Worm (Caenorhabditis elegans): ENCODE measurements around the gene T23F2.4.

Gene T23F2.4

DNA sequence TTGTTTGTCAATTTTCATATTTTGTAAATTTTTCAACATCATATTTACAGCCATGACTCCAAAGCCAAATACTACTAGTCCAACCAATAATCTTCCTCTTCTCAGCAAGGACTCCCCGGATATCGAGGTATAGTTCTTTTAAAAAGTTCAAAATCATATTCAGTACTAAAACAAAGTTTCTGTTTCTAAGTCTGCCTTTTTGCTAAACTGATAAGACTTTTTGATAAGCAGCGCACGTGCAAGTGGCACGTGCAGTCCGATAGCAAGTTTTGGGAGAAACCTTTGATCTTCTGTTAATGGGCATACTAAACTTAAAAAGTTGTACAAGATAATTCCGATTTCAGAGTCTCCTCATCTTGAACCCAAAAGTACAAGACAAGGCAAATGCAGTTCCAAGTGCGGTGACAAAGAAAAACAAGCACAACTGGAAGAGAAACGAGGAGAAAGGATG lies 47.0 kb downstream of the T23F2.4 start, which contains the start of gene dpyd-1:
Gene dpyd-1, plus strand, starts transcription at position 51 of the 451 bp plus-strand sequence.
- TF ChIP-seq blmp-1 (tag; optimal IDR thresholded peaks at IDR 0.05), result peak; percentile 53
- peak; percentile 44 for TF ChIP-seq grh-1 (GFP tag; IDR thresholded peaks at IDR 0.05)
- TF ChIP-seq pax-3 (tag; optimal IDR thresholded peaks at IDR 0.05), result no peak
- peak; percentile 94 for TF ChIP-seq elt-2 (tag; optimal IDR thresholded peaks at IDR 0.05)
- no peak for TF ChIP-seq ceh-63 (GFP tag; optimal IDR thresholded peaks at IDR 0.05)
- peak; percentile 68 for TF ChIP-seq nhr-85 (tag)
- TF ChIP-seq ets-5 (GFP tag; IDR thresholded peaks at IDR 0.05), result no peak
- TF ChIP-seq sptf-1 (tag; optimal IDR thresholded peaks at IDR 0.05), result no peak
- TF ChIP-seq lin-14 (GFP tag; optimal IDR thresholded peaks at IDR 0.05), result peak; percentile 16
- peak in 1 of 2 experiments; percentile 93 for TF ChIP-seq mdl-1 (tag; optimal IDR thresholded peaks at IDR 0.05)
- peak; percentile 73 to 98 (median 88) for TF ChIP-seq elt-3 (tag; optimal IDR thresholded peaks at IDR 0.05)
- no peak for TF ChIP-seq Y116A8C.19 (tag; optimal IDR thresholded peaks at IDR 0.05; ENCODE audit: borderline replicate concordance)
- peak in 1 of 2 experiments; percentile 63 for TF ChIP-seq lin-35 (GFP tag; optimal IDR thresholded peaks at IDR 0.05)
- no peak for TF ChIP-seq zip-4 (GFP tag; optimal IDR thresholded peaks at IDR 0.05)
- no peak for TF ChIP-seq snpc-4 (tag; optimal IDR thresholded peaks at IDR 0.05)
- TF ChIP-seq fkh-8 (tag; optimal IDR thresholded peaks at IDR 0.05), result no peak
- no peak for TF ChIP-seq nhr-76 (tag; optimal IDR thresholded peaks at IDR 0.05)
- TF ChIP-seq dpl-1 (GFP tag; optimal IDR thresholded peaks at IDR 0.05), result peak in 1 of 3 experiments; percentile 12
- TF ChIP-seq pag-3 (tag; optimal IDR thresholded peaks at IDR 0.05; ENCODE audit: borderline replicate concordance, insufficient read depth), result no peak
- TF ChIP-seq tbx-2 (tag; optimal IDR thresholded peaks at IDR 0.05), result no peak
- TF ChIP-seq nhr-47 (tag; optimal IDR thresholded peaks at IDR 0.05), result no peak
- TF ChIP-seq aly-2 (tag; optimal IDR thresholded peaks at IDR 0.05), result no peak
- peak; percentile 24 for TF ChIP-seq nhr-90 (tag; optimal IDR thresholded peaks at IDR 0.05; ENCODE audit: poor library complexity)
- peak; percentile 34 for TF ChIP-seq nhr-19 (GFP tag; conservative IDR thresholded peaks at IDR 0.05)
- TF ChIP-seq alr-1 (tag; optimal IDR thresholded peaks at IDR 0.05; ENCODE audit: borderline replicate concordance), result no peak
- peak; percentile 35 for TF ChIP-seq nhr-71 (tag; optimal IDR thresholded peaks at IDR 0.05)
- no peak for TF ChIP-seq jun-1 (tag; optimal IDR thresholded peaks at IDR 0.05)
- TF ChIP-seq nhr-20 (tag; optimal IDR thresholded peaks at IDR 0.05), result peak; percentile 53

DNA sequence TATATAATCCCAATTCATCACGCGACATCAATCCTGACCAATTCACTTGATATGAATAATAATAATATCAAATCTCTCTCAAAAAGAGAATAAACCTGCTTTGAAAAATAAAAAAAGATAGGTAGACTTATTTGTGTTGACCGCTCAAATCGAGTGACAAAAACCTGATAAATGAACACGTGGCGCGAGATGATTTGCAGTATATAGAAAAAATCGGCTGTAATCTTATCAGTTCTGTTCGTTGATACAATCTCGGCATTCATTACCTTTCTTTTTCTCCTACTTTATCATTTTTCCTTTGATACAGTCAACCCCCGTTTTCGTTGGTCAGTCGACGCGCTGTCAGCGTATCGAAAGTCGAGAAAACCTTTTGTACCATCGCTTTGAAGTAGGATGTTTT lies 47.6 kb downstream of the T23F2.4 start:
- TF ChIP-seq pqm-1 (tag; optimal IDR thresholded peaks at IDR 0.05) (no peak), ceh-82 (tag; optimal IDR thresholded peaks at IDR 0.05) (no peak), C04F5.9 (tag; optimal IDR thresholded peaks at IDR 0.05) (no peak), lin-15B (tag; optimal IDR thresholded peaks at IDR 0.05) (no peak), aha-1 (tag; optimal IDR thresholded peaks at IDR 0.05) (no peak), unc-130 (tag; optimal IDR thresholded peaks at IDR 0.05) (no peak), snu-23 (GFP tag; optimal IDR thresholded peaks at IDR 0.05) (peak; percentile 47), ceh-88 (GFP tag; IDR thresholded peaks at IDR 0.05) (no peak), swsn-7 (tag; optimal IDR thresholded peaks at IDR 0.05) (no peak), F16B12.6 (tag; optimal IDR thresholded peaks at IDR 0.05) (no peak), nhr-237 (tag; optimal IDR thresholded peaks at IDR 0.05) (no peak), mab-9 (GFP tag; IDR thresholded peaks at IDR 0.05) (no peak), lin-14 (GFP tag; optimal IDR thresholded peaks at IDR 0.05) (peak; percentile 75), vab-15 (tag; optimal IDR thresholded peaks at IDR 0.05) (no peak), nhr-28 (tag; optimal IDR thresholded peaks at IDR 0.05) (no peak), mep-1 (tag; optimal IDR thresholded peaks at IDR 0.05) (no peak), nhr-77 (tag; optimal IDR thresholded peaks at IDR 0.05) (no peak), lin-35 (GFP tag; optimal IDR thresholded peaks at IDR 0.05) (peak in 1 of 2 experiments; percentile 39), mdl-1 (tag; optimal IDR thresholded peaks at IDR 0.05) (peak in 1 of 2 experiments; percentile 71), isw-1 (GFP tag; IDR thresholded peaks at IDR 0.05) (no peak), elt-3 (tag; optimal IDR thresholded peaks at IDR 0.05) (peak; percentile 63 to 99 (median 94)), efl-1 (optimal IDR thresholded peaks at IDR 0.05) (no peak), efl-1 (GFP tag; optimal IDR thresholded peaks at IDR 0.05 in 1 of 2) (no peak), dpl-1 (GFP tag; optimal IDR thresholded peaks at IDR 0.05) (no peak), zip-4 (GFP tag; optimal IDR thresholded peaks at IDR 0.05) (no peak), nhr-47 (tag; optimal IDR thresholded peaks at IDR 0.05) (peak; percentile 12), nhr-20 (tag; optimal IDR thresholded peaks at IDR 0.05) (peak; percentile 76), ces-1 (GFP tag; optimal IDR thresholded peaks at IDR 0.05) (no peak), tbx-2 (tag; optimal IDR thresholded peaks at IDR 0.05) (no peak), ceh-8 (GFP tag; optimal IDR thresholded peaks at IDR 0.05) (no peak), ceh-63 (GFP tag; optimal IDR thresholded peaks at IDR 0.05) (no peak), nhr-85 (tag) (peak; percentile 84), nhr-71 (tag; optimal IDR thresholded peaks at IDR 0.05) (peak; percentile 71), sox-4 (tag; optimal IDR thresholded peaks at IDR 0.05) (no peak)

All from whole organism, L1 larva.